Worm (Caenorhabditis elegans) whole organism, L1 larva: ENCODE data around the gene col-85.

ENCODE experiments used
- C04F5.9 ChIP-seq: sonication (generic microtip); optimal IDR thresholded peaks from 2 replicates; lab custom pipeline; 2016; ENCODE audit warnings: missing genetic modification characterization, missing compliant biosample characterization
- F16B12.6 ChIP-seq: fragments of 150-350 bp; optimal IDR thresholded peaks from 2 replicates; lab custom pipeline; 2014; ENCODE audit warnings: missing biosample characterization, missing genetic modification characterization
- Y116A8C.19 ChIP-seq: sonication (generic microtip); optimal IDR thresholded peaks from 2 replicates; lab custom pipeline; 2016; ENCODE audit warnings: missing compliant biosample characterization, missing genetic modification characterization, borderline replicate concordance
- alr-1 ChIP-seq: fragments of 200-800 bp; sonication (Bioruptor generic); optimal IDR thresholded peaks from 2 replicates; lab custom pipeline; 2018; ENCODE audit warnings: borderline replicate concordance, mild to moderate bottlenecking, missing genetic modification characterization, missing compliant biosample characterization
- ama-1 ChIP-seq: fragments of 150-350 bp; optimal IDR thresholded peaks from 2 replicates; lab custom pipeline; 2014
- blmp-1 ChIP-seq: fragments of 150-350 bp; optimal IDR thresholded peaks from 2 replicates; lab custom pipeline; 2014; ENCODE audit warnings: missing biosample characterization, missing genetic modification characterization
- ceh-82 ChIP-seq, 3 experiments: fragments of 150-350 bp in 1 of 3; sonication (generic microtip) in 2 of 3; optimal IDR thresholded peaks; 2 replicates each; lab custom pipeline; 2014 to 2017; ENCODE audit warnings: missing biosample characterization in 3 of 3, missing genetic modification characterization in 3 of 3
- dpl-1 ChIP-seq, 3 experiments: fragments of 150-350 bp in 2 of 3; sonication (generic microtip) in 1 of 3; optimal IDR thresholded peaks; 2 replicates each; lab custom pipeline; 2014 to 2017; ENCODE audit warnings: missing biosample characterization in 3 of 3, missing genetic modification characterization in 3 of 3, missing genetic modification reagents in 3 of 3
- efl-1 ChIP-seq, 4 experiments: fragments of 150-350 bp; optimal IDR thresholded peaks in 3 of 4; peaks in 1 of 4; 1 replicate in 1 of 4; 2 replicates in 3 of 4; lab custom pipeline; 2014; ENCODE audit warnings: missing biosample characterization in 2 of 4, missing genetic modification characterization in 2 of 4, missing genetic modification reagents in 2 of 4
- efl-3 ChIP-seq: fragments of 200-800 bp; sonication (Bioruptor generic); optimal IDR thresholded peaks from 2 replicates; lab custom pipeline; 2018; ENCODE audit warnings: mild to moderate bottlenecking, missing genetic modification characterization, missing compliant biosample characterization
- egl-13 ChIP-seq: sonication (generic microtip); optimal IDR thresholded peaks from 2 replicates; lab custom pipeline; 2016; ENCODE audit warnings: missing genotype, missing genetic modification reagents, missing genetic modification characterization, missing compliant biosample characterization
- elt-2 ChIP-seq: sonication (generic microtip); optimal IDR thresholded peaks from 2 replicates; lab custom pipeline; 2016; ENCODE audit warnings: missing genetic modification characterization, mild to moderate bottlenecking, inconsistent platforms, missing compliant biosample characterization, missing genetic modification reagents
- elt-3 ChIP-seq, 6 experiments: fragments of 150-350 bp in 1 of 6; sonication (generic microtip); optimal IDR thresholded peaks; 2 replicates each; lab custom pipeline; 2017 to 2018; ENCODE audit warnings: missing biosample characterization in 6 of 6, missing genetic modification characterization in 6 of 6, inconsistent platforms in 1 of 6
- fkh-10 ChIP-seq: sonication (generic microtip); optimal IDR thresholded peaks from 2 replicates; lab custom pipeline; 2017; ENCODE audit warnings: missing biosample characterization, missing genetic modification reagents, missing genetic modification characterization
- fos-1 ChIP-seq: fragments of 150-350 bp; optimal IDR thresholded peaks from 2 replicates; lab custom pipeline; 2014; ENCODE audit warnings: missing biosample characterization, missing genetic modification characterization
- grh-1 ChIP-seq: fragments of 200-800 bp; sonication (Bioruptor generic); IDR thresholded peaks from 2 replicates; pipeline ENCODE4 v1.3.6; 2022; ENCODE audit warnings: missing genetic modification reagents, missing genetic modification characterization, missing compliant biosample characterization
- hlh-17 ChIP-seq: fragments of 200-800 bp; sonication (Bioruptor generic); optimal IDR thresholded peaks from 2 replicates; lab custom pipeline; 2018; ENCODE audit warnings: missing genetic modification characterization, mild to moderate bottlenecking, missing compliant biosample characterization, moderate library complexity, borderline replicate concordance
- hlh-4 ChIP-seq: sonication (generic microtip); optimal IDR thresholded peaks from 2 replicates; lab custom pipeline; 2016; ENCODE audit warnings: mild to moderate bottlenecking, missing genetic modification characterization, missing compliant biosample characterization
- hpl-2 ChIP-seq: fragments of 150-350 bp; optimal IDR thresholded peaks from 2 replicates; lab custom pipeline; 2014; ENCODE audit warnings: missing biosample characterization, missing genetic modification reagents, missing genetic modification characterization
- irx-1 ChIP-seq: sonication (generic microtip); optimal IDR thresholded peaks from 2 replicates; lab custom pipeline; 2016; ENCODE audit warnings: missing genetic modification characterization, missing compliant biosample characterization
- jun-1 ChIP-seq: fragments of 150-350 bp; optimal IDR thresholded peaks from 2 replicates; lab custom pipeline; 2014; ENCODE audit warnings: missing biosample characterization, missing genetic modification reagents, missing genetic modification characterization
- lin-13 ChIP-seq: fragments of 150-350 bp; optimal IDR thresholded peaks from 2 replicates; lab custom pipeline; 2014; ENCODE audit warnings: missing biosample characterization, missing genetic modification reagents, missing genetic modification characterization
- lin-14 ChIP-seq: fragments of 200-800 bp; sonication (Bioruptor generic); optimal IDR thresholded peaks from 2 replicates; lab custom pipeline; 2018; ENCODE audit warnings: mild to moderate bottlenecking, missing genetic modification characterization, moderate library complexity, missing compliant biosample characterization
- lin-35 ChIP-seq, 2 experiments: fragments of 150-350 bp; optimal IDR thresholded peaks; 2 replicates each; lab custom pipeline; 2014; ENCODE audit warnings: missing biosample characterization in 2 of 2, missing genetic modification characterization in 2 of 2, missing genetic modification reagents in 2 of 2
- mab-9 ChIP-seq: fragments of 200-800 bp; sonication (Bioruptor generic); IDR thresholded peaks from 2 replicates; pipeline ENCODE4 v1.3.6; 2022; ENCODE audit warnings: missing genetic modification reagents, missing genetic modification characterization, missing compliant biosample characterization
- mdl-1 ChIP-seq, 2 experiments: fragments of 150-350 bp; optimal IDR thresholded peaks; 2 replicates each; lab custom pipeline; 2014 to 2017; ENCODE audit warnings: missing biosample characterization in 2 of 2, missing genetic modification characterization in 2 of 2, inconsistent platforms in 1 of 2
- mef-2 ChIP-seq: fragments of 150-350 bp; optimal IDR thresholded peaks from 2 replicates; lab custom pipeline; 2014; ENCODE audit warnings: missing biosample characterization, missing genetic modification characterization
- mep-1 ChIP-seq: fragments of 150-350 bp; optimal IDR thresholded peaks from 2 replicates; lab custom pipeline; 2014; ENCODE audit warnings: missing biosample characterization, missing genetic modification characterization
- nhr-11 ChIP-seq: fragments of 150-350 bp; optimal IDR thresholded peaks from 2 replicates; lab custom pipeline; 2014; ENCODE audit warnings: missing biosample characterization, missing genetic modification characterization
- nhr-20 ChIP-seq: sonication (generic microtip); optimal IDR thresholded peaks from 2 replicates; lab custom pipeline; 2016; ENCODE audit warnings: mild to moderate bottlenecking, missing genetic modification characterization, missing compliant biosample characterization
- nhr-47 ChIP-seq: sonication (generic microtip); optimal IDR thresholded peaks from 2 replicates; lab custom pipeline; 2016; ENCODE audit warnings: mild to moderate bottlenecking, missing genetic modification characterization, moderate library complexity, missing compliant biosample characterization
- nhr-76 ChIP-seq: sonication (generic microtip); optimal IDR thresholded peaks from 2 replicates; lab custom pipeline; 2017; ENCODE audit warnings: missing biosample characterization, missing genetic modification characterization
- nhr-84 ChIP-seq: sonication (generic microtip); optimal IDR thresholded peaks from 2 replicates; lab custom pipeline; 2017; ENCODE audit warnings: missing biosample characterization, missing genetic modification characterization
- pax-3 ChIP-seq: fragments of 200-800 bp; sonication (Bioruptor generic); optimal IDR thresholded peaks from 2 replicates; lab custom pipeline; 2018; ENCODE audit warnings: mild to moderate bottlenecking, missing genetic modification characterization, moderate library complexity, missing compliant biosample characterization
- pqm-1 ChIP-seq: sonication (generic microtip); optimal IDR thresholded peaks from 3 replicates; lab custom pipeline; 2017; ENCODE audit warnings: missing biosample characterization, missing genetic modification characterization
- snpc-4 ChIP-seq: fragments of 150-350 bp; optimal IDR thresholded peaks from 2 replicates; lab custom pipeline; 2014; ENCODE audit warnings: missing biosample characterization, missing genetic modification characterization
- sptf-1 ChIP-seq: fragments of 150-350 bp; optimal IDR thresholded peaks from 2 replicates; lab custom pipeline; 2014; ENCODE audit warnings: missing biosample characterization, missing genetic modification characterization
- tbx-2 ChIP-seq: sonication (generic microtip); optimal IDR thresholded peaks from 2 replicates; lab custom pipeline; 2016; ENCODE audit warnings: missing genetic modification characterization, missing compliant biosample characterization
- tlp-1 ChIP-seq: fragments of 150-350 bp; optimal IDR thresholded peaks from 2 replicates; lab custom pipeline; 2014; ENCODE audit warnings: missing biosample characterization, missing genetic modification characterization
- unc-62 ChIP-seq: fragments of 150-350 bp; optimal IDR thresholded peaks from 2 replicates; lab custom pipeline; 2014; ENCODE audit warnings: missing biosample characterization, missing genetic modification reagents, missing genetic modification characterization
- unc-98 ChIP-seq: fragments of 200-800 bp; sonication (Bioruptor generic); IDR thresholded peaks from 2 replicates; pipeline ENCODE4 v1.3.6; 2022; ENCODE audit warnings: missing genetic modification characterization, missing compliant biosample characterization
- vab-15 ChIP-seq: sonication (generic microtip); optimal IDR thresholded peaks from 2 replicates; lab custom pipeline; 2017; ENCODE audit warnings: missing genotype, mild to moderate bottlenecking, missing genetic modification characterization, missing compliant biosample characterization
- zip-4 ChIP-seq: fragments of 200-800 bp; sonication (Bioruptor generic); optimal IDR thresholded peaks from 2 replicates; lab custom pipeline; 2018; ENCODE audit warnings: mild to moderate bottlenecking, missing genetic modification characterization, moderate library complexity, missing compliant biosample characterization
- ztf-4 ChIP-seq: fragments of 150-350 bp; optimal IDR thresholded peaks from 2 replicates; lab custom pipeline; 2014; ENCODE audit warnings: missing biosample characterization, missing genetic modification characterization

The col-85 gene

DNA sequence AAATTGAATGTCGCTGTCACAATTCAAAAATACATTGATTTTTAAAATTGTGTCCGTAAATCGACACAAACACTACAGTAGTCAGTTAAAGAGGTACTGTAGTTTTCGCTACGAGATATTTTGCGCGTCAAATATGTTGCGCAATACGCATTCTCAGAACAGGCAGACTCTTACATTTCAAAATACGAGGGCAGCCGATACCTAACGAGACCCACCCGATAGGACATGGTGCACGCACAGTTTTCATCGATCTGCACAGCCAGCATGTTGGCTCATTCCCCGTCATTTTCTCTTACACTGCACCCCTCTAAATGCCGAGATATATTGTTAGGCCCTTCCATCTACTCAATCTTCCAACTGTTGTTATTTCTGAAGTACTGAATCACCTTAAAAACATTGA, 32.7 kb downstream of the col-85 start, which contains the start of gene F15A4.2:
Gene F15A4.2, plus strand, starts transcription at position 301 of the 400 bp plus-strand sequence.
- TF ChIP-seq elt-3 (tag; optimal IDR thresholded peaks at IDR 0.05; lab: Kevin White, UChicago) (no peak), lin-13 (GFP tag; lab: Kevin White, UChicago) (no peak), fos-1 (tag; lab: Kevin White, UChicago) (no peak), ztf-4 (tag; lab: Kevin White, UChicago) (no peak), efl-1 (optimal IDR thresholded peaks at IDR 0.05; lab: Kevin White, UChicago) (no peak), efl-1 (GFP tag; optimal IDR thresholded peaks at IDR 0.05 in 1 of 2; lab: Kevin White, UChicago) (no peak), unc-62 (GFP tag; lab: Kevin White, UChicago) (no peak), nhr-47 (tag; lab: Kevin White, UChicago) (no peak), hlh-17 (GFP tag; lab: Kevin White, UChicago) (no peak), nhr-11 (no peak), irx-1 (no peak), jun-1 (tag; lab: Kevin White, UChicago) (no peak), vab-15 (tag; lab: Kevin White, UChicago) (no peak), lin-14 (GFP tag; lab: Kevin White, UChicago) (no peak), ama-1 (lab: Kevin White, UChicago) (no peak), ceh-82 (tag; optimal IDR thresholded peaks at IDR 0.05; lab: Kevin White, UChicago) (no peak), alr-1 (no peak), Y116A8C.19 (no peak)

- no peak for TF ChIP-seq C04F5.9 (tag; lab: Kevin White, UChicago)
- no peak for TF ChIP-seq efl-1 (optimal IDR thresholded peaks at IDR 0.05; lab: Kevin White, UChicago)
- TF ChIP-seq efl-1 (GFP tag; optimal IDR thresholded peaks at IDR 0.05 in 1 of 2; lab: Kevin White, UChicago): peak in 1 of 2 experiments; percentile 59
Measured at ce11 chrII:12460602-12461453, 34.1 kb downstream of the col-85 start, which contains the start of gene tag-280. Gene tag-280, plus strand, starts transcription at chrII:12460652.

DNA sequence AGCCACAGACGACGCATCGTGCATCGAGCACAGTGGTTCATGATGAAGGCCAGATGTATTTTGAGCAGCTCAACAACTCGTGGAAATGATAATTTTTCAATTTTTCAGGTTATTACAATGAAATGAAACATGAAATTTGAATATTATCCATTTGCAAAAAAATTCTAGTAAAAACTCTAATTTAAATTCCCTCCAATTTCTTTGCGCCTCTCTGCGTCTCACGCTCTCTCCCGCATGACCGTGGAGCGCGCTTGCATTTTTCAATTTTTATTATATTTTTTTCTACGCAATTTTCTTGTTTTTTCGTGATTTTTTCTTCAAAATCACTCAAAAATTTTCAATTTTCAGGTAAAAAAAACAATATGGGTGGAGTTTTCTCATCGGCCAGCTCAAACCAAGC, 35.5 kb downstream of the col-85 start, which contains the start of gene tag-281:
Gene tag-281, plus strand, starts transcription at position 340 of the 400 bp plus-strand sequence.
- TF ChIP-seq mep-1 (tag; lab: Kevin White, UChicago): peak; percentile 91
- peak; percentile 36; the same call in 1 of the 2 replicates for TF ChIP-seq unc-98 (GFP tag; lab: Robert Waterston, UW)
- peak; percentile 48 for TF ChIP-seq fkh-10 (GFP tag; lab: Kevin White, UChicago)
- TF ChIP-seq lin-14 (GFP tag; lab: Kevin White, UChicago): peak; percentile 89
- no peak for TF ChIP-seq sptf-1
- TF ChIP-seq unc-62 (GFP tag; lab: Kevin White, UChicago): no peak
- TF ChIP-seq zip-4 (GFP tag; lab: Kevin White, UChicago): peak; percentile 42
- TF ChIP-seq lin-35 (GFP tag; optimal IDR thresholded peaks at IDR 0.05; lab: Kevin White, UChicago): peak; percentile 99
- TF ChIP-seq hpl-2 (GFP tag; lab: Kevin White, UChicago): no peak
- no peak for TF ChIP-seq tlp-1 (tag; lab: Kevin White, UChicago)
- peak; percentile 86 for TF ChIP-seq grh-1 (GFP tag; lab: Robert Waterston, UW)
- TF ChIP-seq pax-3 (tag; lab: Kevin White, UChicago): peak; percentile 76
- peak; percentile 86 for TF ChIP-seq lin-13 (GFP tag; lab: Kevin White, UChicago)
- TF ChIP-seq ama-1 (lab: Kevin White, UChicago): no peak
- TF ChIP-seq irx-1: peak; percentile 75
- no peak for TF ChIP-seq nhr-84 (tag; lab: Kevin White, UChicago)
- no peak for TF ChIP-seq mef-2 (tag; lab: Kevin White, UChicago)
- peak; percentile 80 to 93 (median 89) for TF ChIP-seq ceh-82 (tag; optimal IDR thresholded peaks at IDR 0.05; lab: Kevin White, UChicago)
- TF ChIP-seq egl-13: peak; percentile 72
- TF ChIP-seq pqm-1 (tag; lab: Kevin White, UChicago): no peak
- no peak for TF ChIP-seq efl-3 (GFP tag; lab: Kevin White, UChicago)
- peak; percentile 98 to 99 (median 98) for TF ChIP-seq dpl-1 (GFP tag; optimal IDR thresholded peaks at IDR 0.05; lab: Kevin White, UChicago)
- TF ChIP-seq Y116A8C.19: no peak
- peak; percentile 71 for TF ChIP-seq nhr-11
- peak; percentile 48 for TF ChIP-seq elt-2 (tag; lab: Kevin White, UChicago)
- TF ChIP-seq nhr-76: no peak
- peak; percentile 89 for TF ChIP-seq nhr-20
- TF ChIP-seq snpc-4: peak; percentile 85
- TF ChIP-seq alr-1: no peak
- peak; percentile 87 for TF ChIP-seq tbx-2 (tag; lab: Kevin White, UChicago)
- peak; percentile 78 for TF ChIP-seq fos-1 (tag; lab: Kevin White, UChicago)
- peak; percentile 54; the same call in 1 of the 2 replicates for TF ChIP-seq mab-9 (GFP tag; lab: Robert Waterston, UW)
- TF ChIP-seq F16B12.6 (tag; lab: Kevin White, UChicago): peak; percentile 72
- TF ChIP-seq blmp-1 (tag; lab: Kevin White, UChicago): peak; percentile 65
- TF ChIP-seq mdl-1 (tag; optimal IDR thresholded peaks at IDR 0.05; lab: Kevin White, UChicago): peak in 1 of 2 experiments; percentile 69
- TF ChIP-seq hlh-4: no peak
